Worm (Caenorhabditis elegans) whole organism, dauer: ENCODE data around the gene fipr-20.
"Not testable (repeated sequence)": the region's sequence is repeated elsewhere in the genome, so short reads cannot be mapped to it uniquely, and the experiment has no call there.

Experiments used
- unc-62 ChIP-seq: sonication (generic microtip); optimal IDR thresholded peaks from 2 replicates; lab custom pipeline; 2017; ENCODE audit warnings: missing biosample characterization, missing genetic modification reagents, missing genetic modification characterization

fipr-20 gene

DNA sequence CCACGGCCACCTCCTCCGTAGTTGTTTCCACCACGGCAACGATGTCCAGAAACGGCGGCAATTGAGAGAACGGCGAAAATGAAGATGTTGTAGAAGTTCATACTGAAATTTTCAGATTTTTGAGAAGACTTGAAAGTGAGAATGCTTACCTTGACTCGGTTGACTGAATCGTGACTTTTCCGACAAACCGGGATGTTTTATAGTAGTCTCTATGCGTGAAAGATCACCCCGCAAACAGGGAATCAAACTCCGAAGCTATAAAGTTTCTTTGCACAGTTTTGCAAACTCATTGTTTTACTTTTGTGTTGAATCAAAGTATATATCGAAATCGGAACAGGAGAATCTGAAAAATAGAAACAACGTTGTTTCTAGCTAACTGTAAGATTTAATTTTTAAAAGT lies at the start of gene fipr-20:
TSS of gene fipr-20 (minus strand) at position 101 of the 400 bp plus-strand sequence.
- TF ChIP-seq unc-62 (GFP tag; lab: Kevin White, UChicago) = no peak

- TF ChIP-seq unc-62 (GFP tag; lab: Kevin White, UChicago) = no peak
Measured at ce11 chrIII:7508128-7508635, 46.0 kb upstream of the fipr-20 start, which contains the start of gene cls-1. Gene cls-1 (plus strand): TSS chrIII:7508178.

- no peak for TF ChIP-seq unc-62 (GFP tag; lab: Kevin White, UChicago)
Measured at ce11 chrIII:7506983-7507382, 44.8 kb upstream of the fipr-20 start.

- TF ChIP-seq unc-62 (GFP tag; lab: Kevin White, UChicago) = no peak
Measured at ce11 chrIII:7499421-7499902, 37.3 kb upstream of the fipr-20 start, which contains the start of the genes C07H6.9 and sap-140. Gene C07H6.9 (minus strand): TSS chrIII:7499471. Gene sap-140 (plus strand): TSS chrIII:7499738.

- TF ChIP-seq unc-62 (GFP tag; lab: Kevin White, UChicago) = no peak
Measured at ce11 chrIII:7498346-7498745, 36.2 kb upstream of the fipr-20 start.

DNA sequence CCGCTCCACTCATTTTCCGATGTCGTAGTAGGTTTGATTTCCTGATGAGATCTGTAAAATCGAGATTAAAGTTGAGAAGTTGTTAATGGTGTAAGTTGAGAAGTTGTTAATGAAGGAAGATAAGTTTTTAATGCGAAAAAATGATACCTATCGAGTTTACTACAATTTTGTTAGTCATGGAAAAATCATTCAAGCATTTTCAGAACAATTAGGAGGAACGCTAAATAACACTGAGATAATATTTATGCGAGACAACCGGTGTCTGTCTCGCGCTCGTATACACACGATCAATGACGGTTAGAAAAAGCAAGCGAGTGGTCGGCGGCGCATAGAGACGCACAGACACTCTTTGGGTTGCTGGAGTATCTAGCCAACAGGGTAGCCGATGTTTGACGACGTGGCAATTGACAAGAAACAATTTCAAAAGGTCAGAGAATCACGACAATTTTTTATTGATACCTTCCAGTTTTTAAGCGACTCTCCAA lies 35.6 kb upstream of the fipr-20 start, which contains the start of gene cgh-1:
TSS of gene cgh-1 (minus strand) at position 51 of the 485 bp plus-strand sequence.
- no peak for TF ChIP-seq unc-62 (GFP tag; lab: Kevin White, UChicago)

DNA sequence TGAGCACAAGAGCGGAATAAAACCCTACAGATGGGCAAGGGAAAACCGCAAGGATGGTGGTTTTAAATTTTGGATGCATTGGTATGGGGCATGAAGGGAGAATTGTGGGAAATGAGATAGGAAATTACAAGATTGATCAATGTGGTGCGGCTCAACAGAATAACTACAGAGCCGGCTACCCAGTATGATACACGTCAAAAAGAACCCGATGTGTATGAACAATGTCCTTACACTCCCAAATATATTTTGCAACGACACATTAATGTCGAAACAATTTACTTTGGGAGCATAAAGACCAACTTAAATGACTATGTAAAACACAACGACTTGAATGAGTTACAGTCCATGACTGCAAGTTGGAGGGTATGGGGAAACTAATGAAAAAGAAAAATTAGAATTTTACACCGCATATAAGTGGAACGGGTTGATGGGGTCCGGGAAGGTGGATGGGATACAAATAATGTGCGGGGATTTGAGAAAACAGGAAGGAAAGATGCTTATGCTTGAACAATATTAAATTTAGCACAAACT lies 33.5 kb upstream of the fipr-20 start:
- no peak for TF ChIP-seq unc-62 (GFP tag; lab: Kevin White, UChicago)

DNA sequence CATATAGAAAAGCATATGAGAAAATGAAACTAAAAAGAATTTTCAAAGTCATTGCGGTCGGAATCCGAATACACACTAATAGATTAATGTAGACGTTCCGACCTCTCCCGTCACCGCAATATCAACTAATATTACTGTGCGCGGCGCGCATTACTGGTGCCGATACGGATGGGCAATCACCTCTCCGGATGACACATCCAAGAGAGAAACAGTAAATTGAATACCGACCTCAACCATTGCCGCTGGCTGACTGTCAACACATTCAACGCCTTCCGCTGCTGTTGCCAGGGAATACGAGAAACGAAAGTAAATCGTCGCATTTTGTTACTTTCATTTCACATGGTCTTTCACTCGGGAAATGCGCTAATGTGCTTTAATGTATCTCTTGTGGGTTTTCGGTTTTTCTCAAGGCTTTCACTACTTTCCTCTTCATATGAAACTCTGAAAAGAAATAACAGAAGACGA lies 32.7 kb upstream of the fipr-20 start:
- no peak for TF ChIP-seq unc-62 (GFP tag; lab: Kevin White, UChicago)

DNA sequence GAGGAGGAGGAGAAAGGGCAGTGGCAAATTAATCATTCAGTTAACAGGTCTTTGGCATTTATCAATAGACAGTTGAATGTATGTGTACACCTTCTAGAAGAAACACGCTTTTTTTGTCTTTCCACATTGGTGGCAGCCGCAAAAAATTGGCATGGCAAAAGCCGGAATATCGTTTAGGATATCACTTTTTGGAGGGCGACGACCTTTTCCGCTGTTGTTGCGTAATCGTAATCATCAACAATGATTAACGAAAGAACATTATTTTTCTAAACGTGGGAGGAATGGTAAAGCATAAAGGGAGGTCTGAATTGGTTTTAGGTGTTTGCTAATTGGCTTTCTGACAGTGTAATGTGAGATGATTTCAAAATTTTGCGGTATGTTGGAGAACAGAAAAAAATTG lies 29.7 kb upstream of the fipr-20 start:
- TF ChIP-seq unc-62 (GFP tag; lab: Kevin White, UChicago) = no peak

DNA sequence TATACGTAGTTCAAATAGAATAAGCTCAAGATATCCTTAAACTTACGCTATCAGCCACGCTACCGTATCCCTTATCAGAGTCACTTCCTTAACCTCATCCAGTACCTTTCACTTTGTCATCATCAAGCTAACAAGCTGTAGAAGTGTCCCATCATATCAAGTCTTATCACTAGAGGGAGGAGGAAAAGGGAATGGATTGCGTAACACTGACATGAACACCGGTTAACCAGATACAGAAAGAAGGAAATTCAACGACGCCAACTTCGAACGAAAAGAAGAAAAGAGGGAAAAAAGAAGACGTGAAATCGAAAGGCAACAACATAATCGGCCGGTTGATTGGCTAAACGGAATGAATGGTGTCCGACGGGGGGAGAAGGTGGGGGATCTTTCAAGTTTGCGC lies 27.9 kb upstream of the fipr-20 start:
- no peak for TF ChIP-seq unc-62 (GFP tag; lab: Kevin White, UChicago)

ce11 chrIII:7489055-7489534 lies 26.9 kb upstream of the fipr-20 start, which contains the start of gene mup-4:
Gene mup-4 (minus strand): TSS chrIII:7489105.
- no peak for TF ChIP-seq unc-62 (GFP tag; lab: Kevin White, UChicago)

DNA sequence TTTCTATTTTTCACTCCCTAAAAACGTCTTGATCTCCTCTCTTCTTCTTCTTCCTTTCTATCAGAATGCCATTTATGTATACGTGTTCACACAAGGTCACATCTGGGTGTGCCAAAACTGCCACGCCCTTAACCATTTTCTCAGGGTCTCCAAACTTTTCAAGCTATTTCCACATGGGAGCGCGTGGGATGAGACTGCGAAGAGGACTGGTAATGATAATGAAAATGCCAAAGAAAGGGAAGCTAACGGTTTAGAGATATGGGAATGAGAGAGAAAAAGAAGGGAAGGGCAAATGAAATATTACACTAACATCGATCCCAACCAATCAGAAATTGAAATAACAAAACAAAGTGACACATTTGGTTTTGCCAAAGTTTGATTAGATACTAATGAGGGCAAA lies 26.1 kb upstream of the fipr-20 start:
- no peak for TF ChIP-seq unc-62 (GFP tag; lab: Kevin White, UChicago)

ce11 chrIII:7484765-7485164 lies 22.6 kb upstream of the fipr-20 start:
- no peak for TF ChIP-seq unc-62 (GFP tag; lab: Kevin White, UChicago)

DNA sequence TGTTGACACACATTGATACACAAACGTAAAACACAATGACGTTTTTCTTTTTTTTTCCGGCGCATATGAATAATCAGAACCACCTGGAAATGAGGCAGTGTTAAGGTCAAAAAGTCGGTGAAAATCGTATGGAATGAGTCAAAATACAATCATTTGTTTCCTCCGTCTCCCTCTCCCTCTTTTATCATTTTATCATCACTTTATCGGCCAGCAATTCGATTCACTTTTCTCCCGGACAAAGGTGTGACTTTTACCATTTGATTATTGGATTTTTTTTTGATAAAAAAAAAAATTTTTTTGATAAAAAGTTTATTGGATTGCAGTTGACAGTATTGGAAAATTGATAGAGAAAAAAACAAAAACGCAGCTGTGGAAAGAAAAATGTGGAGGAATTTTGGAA lies 16.7 kb upstream of the fipr-20 start:
- no peak for TF ChIP-seq unc-62 (GFP tag; lab: Kevin White, UChicago)

DNA sequence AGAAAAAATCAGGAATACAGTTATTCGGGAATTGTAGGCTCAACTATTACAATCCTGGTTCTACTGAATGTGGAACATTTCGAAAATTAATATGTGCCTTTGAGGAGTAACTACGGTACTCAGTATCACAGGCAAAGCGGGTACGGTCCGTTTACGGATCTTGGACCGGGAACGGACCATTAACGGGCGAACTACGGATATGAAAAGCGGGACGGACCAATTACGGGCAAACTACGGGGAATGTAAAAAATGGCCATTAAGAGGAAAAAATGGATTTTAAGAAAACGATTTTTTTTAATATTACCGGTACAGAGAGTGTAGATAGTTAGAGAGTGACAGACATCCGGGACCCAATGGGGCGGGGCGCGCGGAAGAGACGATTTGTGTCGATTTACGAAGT lies 6.8 kb upstream of the fipr-20 start, which contains the start of gene H14A12.5:
TSS of gene H14A12.5 (minus strand) at position 101 of the 400 bp plus-strand sequence.
- TF ChIP-seq unc-62 (GFP tag; lab: Kevin White, UChicago) = not testable (repeated sequence)

- no peak for TF ChIP-seq unc-62 (GFP tag; lab: Kevin White, UChicago)
Measured at ce11 chrIII:7465347-7465746, 3.2 kb upstream of the fipr-20 start, which contains the start of gene fum-1. Gene fum-1 (plus strand): TSS chrIII:7465605.
